Worm (Caenorhabditis elegans) whole organism, L2 larva: ENCODE results near the gene M05D6.2.

ENCODE experiments used
- C34F6.9 ChIP-seq: fragments of 150-350 bp; optimal IDR thresholded peaks from 2 replicates; lab custom pipeline; 2014; ENCODE audit warnings: missing biosample characterization, missing genetic modification characterization
- F13H6.1 ChIP-seq: sonication (generic microtip); optimal IDR thresholded peaks from 2 replicates; lab custom pipeline; 2016; ENCODE audit warnings: missing genetic modification characterization, missing compliant biosample characterization
- R02D3.7 ChIP-seq: fragments of 150-350 bp; optimal IDR thresholded peaks from 2 replicates; lab custom pipeline; 2014; ENCODE audit warnings: missing biosample characterization, missing genetic modification characterization
- Y55F3AM.14 ChIP-seq: fragments of 200-800 bp; sonication (Bioruptor generic); optimal IDR thresholded peaks from 2 replicates; lab custom pipeline; 2018; ENCODE audit warnings: mild to moderate bottlenecking, missing genetic modification characterization, missing compliant biosample characterization
- ZK546.5 ChIP-seq: sonication (generic microtip); optimal IDR thresholded peaks from 2 replicates; lab custom pipeline; 2017; ENCODE audit warnings: missing biosample characterization, missing genetic modification characterization
- alr-1 ChIP-seq: fragments of 150-350 bp; optimal IDR thresholded peaks from 2 replicates; lab custom pipeline; 2014; ENCODE audit warnings: missing biosample characterization, missing genetic modification characterization
- aly-2 ChIP-seq: fragments of 150-350 bp; optimal IDR thresholded peaks from 2 replicates; lab custom pipeline; 2014; ENCODE audit warnings: missing biosample characterization, missing genetic modification characterization
- ama-1 ChIP-seq: fragments of 150-350 bp; optimal IDR thresholded peaks from 2 replicates; lab custom pipeline; 2018; ENCODE audit warnings: inconsistent platforms
- blmp-1 ChIP-seq: sonication (generic microtip); optimal IDR thresholded peaks from 2 replicates; lab custom pipeline; 2017; ENCODE audit warnings: missing genetic modification characterization, mild to moderate bottlenecking, missing compliant biosample characterization, antibody characterized with exemption, moderate library complexity; ENCODE audit not compliant: insufficient read depth
- ceh-16 ChIP-seq: fragments of 150-350 bp; optimal IDR thresholded peaks from 2 replicates; lab custom pipeline; 2014; ENCODE audit warnings: missing biosample characterization, missing genetic modification characterization
- ceh-82 ChIP-seq: fragments of 150-350 bp; optimal IDR thresholded peaks from 2 replicates; lab custom pipeline; 2014; ENCODE audit warnings: missing biosample characterization, missing genetic modification characterization
- crh-2 ChIP-seq: sonication (generic microtip); optimal IDR thresholded peaks from 2 replicates; lab custom pipeline; 2017; ENCODE audit warnings: missing biosample characterization, missing genetic modification characterization
- dmd-4 ChIP-seq: sonication (generic microtip); optimal IDR thresholded peaks from 2 replicates; lab custom pipeline; 2017; ENCODE audit warnings: missing biosample characterization, missing genetic modification characterization
- egl-27 ChIP-seq: sonication (generic microtip); optimal IDR thresholded peaks from 3 replicates; lab custom pipeline; 2017; ENCODE audit warnings: missing biosample characterization, missing genetic modification reagents, missing genetic modification characterization
- elt-1 ChIP-seq: fragments of 150-350 bp; optimal IDR thresholded peaks from 2 replicates; lab custom pipeline; 2014; ENCODE audit warnings: missing biosample characterization, missing genetic modification characterization
- elt-3 ChIP-seq: sonication (generic microtip); optimal IDR thresholded peaks from 2 replicates; lab custom pipeline; 2017; ENCODE audit warnings: missing biosample characterization, missing genetic modification characterization
- fos-1 ChIP-seq: fragments of 150-350 bp; optimal IDR thresholded peaks from 2 replicates; lab custom pipeline; 2014; ENCODE audit warnings: missing biosample characterization, missing genetic modification characterization
- gmeb-1 ChIP-seq: fragments of 150-350 bp; optimal IDR thresholded peaks from 2 replicates; lab custom pipeline; 2014; ENCODE audit warnings: missing biosample characterization, missing genetic modification characterization
- lin-11 ChIP-seq: fragments of 150-350 bp; sonication (generic microtip); optimal IDR thresholded peaks from 2 replicates; lab custom pipeline; 2014; ENCODE audit warnings: missing biosample characterization, missing genetic modification characterization, inconsistent platforms, mixed read lengths
- lin-13 ChIP-seq: fragments of 150-350 bp; optimal IDR thresholded peaks from 2 replicates; lab custom pipeline; 2014; ENCODE audit warnings: missing biosample characterization, missing genetic modification reagents, missing genetic modification characterization
- lin-39 ChIP-seq: fragments of 150-350 bp; optimal IDR thresholded peaks from 2 replicates; lab custom pipeline; 2014; ENCODE audit warnings: missing biosample characterization, missing genetic modification reagents, missing genetic modification characterization
- lsy-2 ChIP-seq, 2 experiments: fragments of 150-350 bp in 1 of 2; sonication (generic microtip) in 1 of 2; optimal IDR thresholded peaks; 2 replicates each; lab custom pipeline; 2014 to 2017; ENCODE audit warnings: missing biosample characterization in 2 of 2, missing genetic modification characterization in 2 of 2
- mab-5 ChIP-seq: fragments of 150-350 bp; optimal IDR thresholded peaks from 2 replicates; lab custom pipeline; 2014; ENCODE audit warnings: missing biosample characterization, missing genetic modification characterization
- mbf-1 ChIP-seq: sonication (generic microtip); optimal IDR thresholded peaks from 2 replicates; lab custom pipeline; 2017; ENCODE audit warnings: missing biosample characterization, missing genetic modification characterization
- mdl-1 ChIP-seq, 2 experiments: fragments of 150-350 bp in 1 of 2; sonication (generic microtip) in 1 of 2; optimal IDR thresholded peaks; 2 replicates each; lab custom pipeline; 2017; ENCODE audit warnings: missing biosample characterization in 2 of 2, missing genetic modification characterization in 2 of 2
- nhr-10 ChIP-seq: sonication (generic microtip); optimal IDR thresholded peaks from 2 replicates; lab custom pipeline; 2017; ENCODE audit warnings: missing biosample characterization, missing genetic modification characterization
- nhr-11 ChIP-seq: fragments of 150-350 bp; optimal IDR thresholded peaks from 2 replicates; lab custom pipeline; 2014; ENCODE audit warnings: missing biosample characterization, missing genetic modification characterization
- nhr-12 ChIP-seq: fragments of 150-350 bp; optimal IDR thresholded peaks from 2 replicates; lab custom pipeline; 2014; ENCODE audit warnings: missing biosample characterization, missing genetic modification characterization
- nhr-129 ChIP-seq: fragments of 150-350 bp; optimal IDR thresholded peaks from 2 replicates; lab custom pipeline; 2014; ENCODE audit warnings: missing biosample characterization, missing genetic modification characterization
- nhr-21 ChIP-seq: fragments of 150-350 bp; optimal IDR thresholded peaks from 2 replicates; lab custom pipeline; 2014; ENCODE audit warnings: missing biosample characterization, missing genetic modification characterization
- nhr-23 ChIP-seq: fragments of 150-350 bp; optimal IDR thresholded peaks from 2 replicates; lab custom pipeline; 2014; ENCODE audit warnings: missing biosample characterization, missing genetic modification reagents, missing genetic modification characterization
- nhr-237 ChIP-seq: fragments of 150-350 bp; optimal IDR thresholded peaks from 2 replicates; lab custom pipeline; 2014; ENCODE audit warnings: missing biosample characterization, missing genetic modification characterization
- nhr-25 ChIP-seq: fragments of 150-350 bp; sonication (generic microtip); optimal IDR thresholded peaks from 3 replicates; lab custom pipeline; 2014; ENCODE audit warnings: missing biosample characterization, missing genetic modification characterization
- nhr-6 ChIP-seq: fragments of 150-350 bp; optimal IDR thresholded peaks from 2 replicates; lab custom pipeline; 2014; ENCODE audit warnings: missing biosample characterization, missing genetic modification characterization
- nhr-77 ChIP-seq: fragments of 150-350 bp; optimal IDR thresholded peaks from 2 replicates; lab custom pipeline; 2014; ENCODE audit warnings: missing biosample characterization, missing genetic modification characterization
- peb-1 ChIP-seq: fragments of 150-350 bp; optimal IDR thresholded peaks from 2 replicates; lab custom pipeline; 2014; ENCODE audit warnings: missing biosample characterization, missing genetic modification characterization
- sem-4 ChIP-seq: fragments of 150-350 bp; optimal IDR thresholded peaks from 2 replicates; lab custom pipeline; 2014; ENCODE audit warnings: missing biosample characterization, missing genetic modification reagents, missing genetic modification characterization
- skn-1 ChIP-seq: sonication (generic microtip); optimal IDR thresholded peaks from 2 replicates; lab custom pipeline; 2017; ENCODE audit warnings: missing biosample characterization, missing genetic modification characterization
- sma-3 ChIP-seq: sonication (generic microtip); optimal IDR thresholded peaks from 2 replicates; lab custom pipeline; 2016; ENCODE audit warnings: missing genetic modification reagents, missing genetic modification characterization, missing compliant biosample characterization
- sma-9 ChIP-seq, 2 experiments: fragments of 150-350 bp in 1 of 2; sonication (generic microtip) in 1 of 2; optimal IDR thresholded peaks; 2 replicates each; lab custom pipeline; 2014 to 2016; ENCODE audit warnings: missing genetic modification characterization in 2 of 2, mild to moderate bottlenecking in 1 of 2, missing biosample characterization in 1 of 2, missing compliant biosample characterization in 1 of 2, missing genetic modification reagents in 1 of 2, moderate library complexity in 1 of 2
- snpc-4 ChIP-seq: fragments of 150-350 bp; optimal IDR thresholded peaks from 2 replicates; lab custom pipeline; 2014; ENCODE audit warnings: missing biosample characterization, missing genetic modification characterization
- unc-39 ChIP-seq: fragments of 150-350 bp; optimal IDR thresholded peaks from 2 replicates; lab custom pipeline; 2014; ENCODE audit warnings: missing biosample characterization, missing genetic modification characterization
- unc-55 ChIP-seq: fragments of 150-350 bp; sonication (generic microtip); optimal IDR thresholded peaks from 3 replicates; lab custom pipeline; 2014; ENCODE audit warnings: missing biosample characterization, missing genetic modification reagents, missing genetic modification characterization
- unc-62 ChIP-seq: fragments of 150-350 bp; optimal IDR thresholded peaks from 2 replicates; lab custom pipeline; 2014; ENCODE audit warnings: missing biosample characterization, missing genetic modification reagents, missing genetic modification characterization
- zag-1 ChIP-seq: fragments of 150-350 bp; optimal IDR thresholded peaks from 2 replicates; lab custom pipeline; 2014; ENCODE audit warnings: missing biosample characterization, missing genetic modification characterization
- ztf-1 ChIP-seq: fragments of 200-800 bp; sonication (Bioruptor generic); conservative IDR thresholded peaks from 2 replicates; pipeline ENCODE4 v1.3.6; 2022; ENCODE audit warnings: missing genetic modification characterization, missing compliant biosample characterization
- ztf-11 ChIP-seq: sonication (generic microtip); optimal IDR thresholded peaks from 2 replicates; lab custom pipeline; 2017; ENCODE audit warnings: missing biosample characterization, missing genetic modification characterization
- ztf-4 ChIP-seq: fragments of 150-350 bp; optimal IDR thresholded peaks from 2 replicates; lab custom pipeline; 2014; ENCODE audit warnings: missing biosample characterization, missing genetic modification characterization

M05D6.2 gene

ce11 chrII:8442176-8442575 is 25.7 kb upstream of the M05D6.2 start:
- TF ChIP-seq aly-2 (tag; lab: Kevin White, UChicago) (no peak), crh-2 (tag; lab: Kevin White, UChicago) (peak; percentile 31), lin-39 (tag; lab: Kevin White, UChicago) (no peak), R02D3.7 (no peak), blmp-1 (tag; lab: Kevin White, UChicago) (peak; percentile 17), fos-1 (tag; lab: Kevin White, UChicago) (peak; percentile 16), nhr-11 (tag; lab: Kevin White, UChicago) (no peak), lin-11 (tag; lab: Kevin White, UChicago) (no peak), nhr-6 (no peak), nhr-23 (tag; lab: Kevin White, UChicago) (no peak), Y55F3AM.14 (GFP tag; lab: Kevin White, UChicago) (peak; percentile 42), C34F6.9 (tag; lab: Kevin White, UChicago) (peak; percentile 43), nhr-10 (tag; lab: Kevin White, UChicago) (no peak), ceh-16 (tag; lab: Kevin White, UChicago) (no peak), nhr-21 (peak; percentile 65), nhr-237 (tag; lab: Kevin White, UChicago) (no peak), sem-4 (tag; lab: Kevin White, UChicago) (no peak), unc-39 (tag; lab: Kevin White, UChicago) (no peak), nhr-12 (tag; lab: Kevin White, UChicago) (no peak), lin-13 (GFP tag; lab: Kevin White, UChicago) (no peak), zag-1 (tag; lab: Kevin White, UChicago) (no peak), nhr-129 (tag; lab: Kevin White, UChicago) (no peak), ceh-82 (no peak), ztf-1 (GFP tag; lab: Robert Waterston, UW) (no peak), egl-27 (tag; lab: Kevin White, UChicago) (no peak), nhr-77 (tag; lab: Kevin White, UChicago) (no peak), ZK546.5 (no peak), ztf-11 (tag; lab: Kevin White, UChicago) (no peak), skn-1 (tag; lab: Kevin White, UChicago) (no peak), elt-1 (tag; lab: Kevin White, UChicago) (no peak), F13H6.1 (tag; lab: Kevin White, UChicago) (peak; percentile 1), sma-3 (peak; percentile 67), nhr-25 (tag; lab: Kevin White, UChicago) (peak; percentile 79), snpc-4 (no peak), gmeb-1 (peak; percentile 53), ztf-4 (tag; lab: Kevin White, UChicago) (no peak), unc-55 (GFP tag; lab: Kevin White, UChicago) (peak; percentile 59), alr-1 (no peak), dmd-4 (no peak), elt-3 (no peak), peb-1 (tag; lab: Kevin White, UChicago) (no peak), unc-62 (no peak), lsy-2 (tag; optimal IDR thresholded peaks at IDR 0.05; lab: Kevin White, UChicago) (peak; percentile 76 to 93), mbf-1 (tag; lab: Kevin White, UChicago) (no peak), sma-9 (GFP tag; optimal IDR thresholded peaks at IDR 0.05; lab: Kevin White, UChicago) (peak; percentile 60), sma-9 (tag; optimal IDR thresholded peaks at IDR 0.05; lab: Kevin White, UChicago) (no peak), mdl-1 (tag; optimal IDR thresholded peaks at IDR 0.05; lab: Kevin White, UChicago) (no peak), ama-1 (lab: Kevin White, UChicago) (no peak), mab-5 (no peak)
